Worm (Caenorhabditis elegans): ENCODE data around the gene abcf-2.

abcf-2 gene

ce11 chrIII:13409498-13409897 is 52.5 kb downstream of the abcf-2 start, which contains the start of gene myo-6:
TSS of gene myo-6 (plus strand) at chrIII:13409798.
- no peak for TF ChIP-seq snpc-4 (tag; optimal IDR thresholded peaks at IDR 0.05)
- no peak for TF ChIP-seq ZK546.5 (tag; optimal IDR thresholded peaks at IDR 0.05)
- peak; percentile 18 for TF ChIP-seq pha-4 (tag; optimal IDR thresholded peaks at IDR 0.05)
- TF ChIP-seq ceh-16 (tag; optimal IDR thresholded peaks at IDR 0.05), result no peak

Data from whole organism, L3 larva.